Fruit fly (Drosophila melanogaster) S2 (cell line): Measurements from ENCODE around the gene CG7560.

Experiments used
- CG8478 ChIP-seq: fragments of >200 bp; optimal IDR thresholded peaks from 2 replicates; lab custom pipeline; 2018
- CTCF ChIP-seq, 2 experiments: fragments of >200 bp; optimal IDR thresholded peaks; 2 replicates each; lab custom pipeline; 2018

- TF ChIP-seq CG8478 (lab: Kevin White, UChicago) (no peak), CTCF (optimal IDR thresholded peaks at IDR 0.05; lab: Kevin White, UChicago) (no peak)
Observed at dm6 chr3L:11432472-11432871, 7.5 kb downstream of the CG7560 start.
